Worm (Caenorhabditis elegans) whole organism, young adult: ENCODE data around the gene ecps-2.

Experiments used
- B0035.1 ChIP-seq: sonication (generic microtip); optimal IDR thresholded peaks from 2 replicates; lab custom pipeline; 2016; ENCODE audit warnings: missing genetic modification characterization, mild to moderate bottlenecking, missing compliant biosample characterization, missing genotype, missing genetic modification reagents
- C06A6.2 ChIP-seq: fragments of 200-800 bp; sonication (Bioruptor generic); conservative IDR thresholded peaks from 2 replicates; pipeline ENCODE4 v1.3.6; 2022; ENCODE audit warnings: missing genetic modification characterization, missing compliant biosample characterization
- F10E7.11 ChIP-seq: sonication (generic microtip); optimal IDR thresholded peaks from 2 replicates; lab custom pipeline; 2017; ENCODE audit warnings: mild to moderate bottlenecking, missing genetic modification characterization, moderate library complexity, missing compliant biosample characterization
- F49E8.2 ChIP-seq: sonication (generic microtip); optimal IDR thresholded peaks from 3 replicates; lab custom pipeline; 2017; ENCODE audit warnings: missing genetic modification characterization, mild to moderate bottlenecking, missing compliant biosample characterization, antibody characterized with exemption, moderate library complexity; ENCODE audit not compliant: insufficient read depth
- F57C9.4 ChIP-seq: sonication (generic microtip); optimal IDR thresholded peaks from 2 replicates; lab custom pipeline; 2017; ENCODE audit warnings: mild to moderate bottlenecking, missing genetic modification characterization, missing compliant biosample characterization
- K11D2.4 ChIP-seq: fragments of 200-800 bp; sonication (Bioruptor generic); IDR thresholded peaks from 2 replicates; pipeline ENCODE4 v1.3.6; 2022; ENCODE audit warnings: missing genetic modification reagents, missing genetic modification characterization, missing compliant biosample characterization
- Y53F4B.3 ChIP-seq: fragments of 200-800 bp; sonication (Bioruptor generic); IDR thresholded peaks from 2 replicates; pipeline ENCODE4 v1.3.6; 2022; ENCODE audit warnings: missing genetic modification reagents, missing genetic modification characterization, missing compliant biosample characterization
- Y53G8AR.9 ChIP-seq: fragments of 200-800 bp; sonication (Bioruptor generic); conservative IDR thresholded peaks from 2 replicates; pipeline ENCODE4 v1.3.6; 2022; ENCODE audit warnings: missing genetic modification reagents, missing genetic modification characterization, missing compliant biosample characterization
- Y56A3A.18 ChIP-seq: fragments of 200-800 bp; sonication (Bioruptor generic); IDR thresholded peaks from 2 replicates; pipeline ENCODE4 v1.3.6; 2022; ENCODE audit warnings: missing genetic modification reagents, missing genetic modification characterization, missing compliant biosample characterization
- Y67H2A.10 ChIP-seq: fragments of 200-800 bp; sonication (Bioruptor generic); conservative IDR thresholded peaks from 2 replicates; pipeline ENCODE4 v1.3.6; 2022; ENCODE audit warnings: missing genetic modification reagents, missing genetic modification characterization, missing compliant biosample characterization
- Y79H2A.3 ChIP-seq: fragments of 200-800 bp; sonication (Bioruptor generic); conservative IDR thresholded peaks from 2 replicates; pipeline ENCODE4 v1.3.6; 2022; ENCODE audit warnings: missing genetic modification reagents, missing genetic modification characterization, missing compliant biosample characterization
- Y95B8A.8 ChIP-seq: fragments of 200-800 bp; sonication (Bioruptor generic); IDR thresholded peaks from 2 replicates; pipeline ENCODE4 v1.3.6; 2022; ENCODE audit warnings: missing genetic modification reagents, missing genetic modification characterization, missing compliant biosample characterization
- ZK185.1 ChIP-seq: sonication (generic microtip); optimal IDR thresholded peaks from 2 replicates; lab custom pipeline; 2016; ENCODE audit warnings: mild to moderate bottlenecking, missing genetic modification characterization, missing compliant biosample characterization; ENCODE audit not compliant: poor library complexity, severe bottlenecking
- athp-1 ChIP-seq: sonication (generic microtip); optimal IDR thresholded peaks from 2 replicates; lab custom pipeline; 2017; ENCODE audit warnings: mild to moderate bottlenecking, missing genetic modification characterization, missing compliant biosample characterization
- ccch-3 ChIP-seq: fragments of 200-800 bp; sonication (Bioruptor generic); optimal IDR thresholded peaks from 2 replicates; lab custom pipeline; 2018; ENCODE audit warnings: mild to moderate bottlenecking, missing genetic modification characterization, missing compliant biosample characterization
- cebp-2 ChIP-seq: fragments of 200-800 bp; sonication (Bioruptor generic); IDR thresholded peaks from 2 replicates; pipeline ENCODE4 v1.3.6; 2022; ENCODE audit warnings: missing genetic modification characterization, missing compliant biosample characterization
- ceh-100 ChIP-seq: fragments of 200-800 bp; sonication (Bioruptor generic); IDR thresholded peaks from 2 replicates; pipeline ENCODE4 v1.3.6; 2022; ENCODE audit warnings: missing genetic modification reagents, missing genetic modification characterization, missing compliant biosample characterization
- ceh-79 ChIP-seq: sonication (generic microtip); optimal IDR thresholded peaks from 2 replicates; lab custom pipeline; 2017; ENCODE audit warnings: mild to moderate bottlenecking, missing genetic modification characterization, missing compliant biosample characterization
- dpl-1 ChIP-seq: fragments of 150-350 bp; optimal IDR thresholded peaks from 2 replicates; lab custom pipeline; 2014; ENCODE audit warnings: missing biosample characterization, missing genetic modification reagents, missing genetic modification characterization
- egl-18 ChIP-seq: fragments of 200-800 bp; sonication (Bioruptor generic); IDR thresholded peaks from 2 replicates; pipeline ENCODE4 v1.3.6; 2022; ENCODE audit warnings: missing genetic modification reagents, missing genetic modification characterization, missing compliant biosample characterization
- ekl-4 ChIP-seq: fragments of 200-800 bp; sonication (Bioruptor generic); IDR thresholded peaks from 2 replicates; pipeline ENCODE4 v1.3.6; 2022; ENCODE audit warnings: missing genetic modification reagents, missing genetic modification characterization, missing compliant biosample characterization
- lag-1 ChIP-seq: fragments of 200-800 bp; sonication (Bioruptor generic); IDR thresholded peaks from 2 replicates; pipeline ENCODE4 v1.3.6; 2022; ENCODE audit warnings: missing genetic modification reagents, missing genetic modification characterization, missing compliant biosample characterization
- let-526 ChIP-seq: fragments of 200-800 bp; sonication (Bioruptor generic); IDR thresholded peaks from 2 replicates; pipeline ENCODE4 v1.3.6; 2022; ENCODE audit warnings: missing genetic modification reagents, missing genetic modification characterization, missing compliant biosample characterization
- let-607 ChIP-seq, 2 experiments: fragments of 200-800 bp in 1 of 2; sonication (Bioruptor generic) in 1 of 2; sonication (generic microtip) in 1 of 2; optimal IDR thresholded peaks; 2 replicates each; lab custom pipeline; 2016 to 2018; ENCODE audit warnings: mild to moderate bottlenecking in 2 of 2, missing compliant biosample characterization in 2 of 2, missing genetic modification characterization in 2 of 2, moderate library complexity in 2 of 2, missing genotype in 1 of 2
- lin-26 ChIP-seq: fragments of 200-800 bp; sonication (Bioruptor generic); IDR thresholded peaks from 2 replicates; pipeline ENCODE4 v1.3.6; 2022; ENCODE audit warnings: missing genetic modification reagents, missing genetic modification characterization, missing compliant biosample characterization
- lsl-1 ChIP-seq: fragments of 200-800 bp; sonication (Bioruptor generic); optimal IDR thresholded peaks from 2 replicates; lab custom pipeline; 2018; ENCODE audit warnings: mild to moderate bottlenecking, missing genetic modification characterization, moderate library complexity, missing compliant biosample characterization
- madf-10 ChIP-seq: sonication (generic microtip); optimal IDR thresholded peaks from 2 replicates; lab custom pipeline; 2016; ENCODE audit warnings: mild to moderate bottlenecking, missing genetic modification characterization, missing compliant biosample characterization
- madf-8 ChIP-seq: fragments of 200-800 bp; sonication (Bioruptor generic); conservative IDR thresholded peaks from 2 replicates; pipeline ENCODE4 v1.3.6; 2022; ENCODE audit warnings: missing genetic modification reagents, missing genetic modification characterization, missing compliant biosample characterization
- mxl-1 ChIP-seq: sonication (generic microtip); optimal IDR thresholded peaks from 2 replicates; lab custom pipeline; 2016; ENCODE audit warnings: missing genetic modification characterization, missing compliant biosample characterization
- nfya-2 ChIP-seq: fragments of 200-800 bp; sonication (Bioruptor generic); IDR thresholded peaks from 2 replicates; pipeline ENCODE4 v1.3.6; 2022; ENCODE audit warnings: missing genetic modification reagents, missing genetic modification characterization, missing compliant biosample characterization
- nhr-179 ChIP-seq: sonication (generic microtip); optimal IDR thresholded peaks from 2 replicates; lab custom pipeline; 2016; ENCODE audit warnings: mild to moderate bottlenecking, missing genetic modification characterization, missing compliant biosample characterization
- nhr-90 ChIP-seq: sonication (generic microtip); optimal IDR thresholded peaks from 2 replicates; lab custom pipeline; 2016; ENCODE audit warnings: missing genotype, mild to moderate bottlenecking, missing genetic modification characterization, missing compliant biosample characterization
- rec-8 ChIP-seq, 2 experiments: sonication (generic microtip); optimal IDR thresholded peaks; 2 replicates each; lab custom pipeline; 2016; ENCODE audit warnings: mild to moderate bottlenecking in 2 of 2, missing genetic modification characterization in 2 of 2, missing genetic modification reagents in 2 of 2, missing genotype in 2 of 2, missing biosample characterization in 1 of 2, missing compliant biosample characterization in 1 of 2, moderate library complexity in 1 of 2
- repo-1 ChIP-seq: sonication (generic microtip); optimal IDR thresholded peaks from 2 replicates; lab custom pipeline; 2017; ENCODE audit warnings: mild to moderate bottlenecking, missing genetic modification characterization, missing compliant biosample characterization
- sdz-38 ChIP-seq: sonication (generic microtip); optimal IDR thresholded peaks from 2 replicates; lab custom pipeline; 2016; ENCODE audit warnings: missing genotype, missing genetic modification characterization, missing compliant biosample characterization
- sea-2 ChIP-seq: fragments of 200-800 bp; sonication (Bioruptor generic); IDR thresholded peaks from 2 replicates; pipeline ENCODE4 v1.3.6; 2022; ENCODE audit warnings: missing genetic modification characterization, missing compliant biosample characterization
- snpc-1.1 ChIP-seq: sonication (generic microtip); optimal IDR thresholded peaks from 2 replicates; lab custom pipeline; 2017; ENCODE audit warnings: missing genetic modification characterization, mild to moderate bottlenecking, missing compliant biosample characterization, antibody characterized with exemption, moderate library complexity, missing genotype, missing genetic modification reagents; ENCODE audit not compliant: insufficient read depth
- snpc-1.3 ChIP-seq: sonication (generic microtip); optimal IDR thresholded peaks from 2 replicates; lab custom pipeline; 2017; ENCODE audit warnings: missing genetic modification characterization, mild to moderate bottlenecking, missing compliant biosample characterization, antibody characterized with exemption, moderate library complexity, missing genotype, missing genetic modification reagents; ENCODE audit not compliant: insufficient read depth
- snpc-3.4 ChIP-seq: sonication (generic microtip); optimal IDR thresholded peaks from 2 replicates; lab custom pipeline; 2017; ENCODE audit warnings: missing genetic modification characterization, mild to moderate bottlenecking, missing compliant biosample characterization, antibody characterized with exemption, moderate library complexity, missing genotype, missing genetic modification reagents
- somi-1 ChIP-seq: fragments of 200-800 bp; sonication (Bioruptor generic); optimal IDR thresholded peaks from 2 replicates; lab custom pipeline; 2018; ENCODE audit warnings: mild to moderate bottlenecking, missing genetic modification characterization, missing compliant biosample characterization
- sptf-2 ChIP-seq: fragments of 200-800 bp; sonication (Bioruptor generic); optimal IDR thresholded peaks from 2 replicates; lab custom pipeline; 2018; ENCODE audit warnings: mild to moderate bottlenecking, missing genetic modification characterization, missing compliant biosample characterization
- unc-62 ChIP-seq: fragments of 150-350 bp; optimal IDR thresholded peaks from 2 replicates; lab custom pipeline; 2014; ENCODE audit warnings: missing biosample characterization, missing genetic modification reagents, missing genetic modification characterization
- zfh-2 ChIP-seq: fragments of 200-800 bp; sonication (Bioruptor generic); conservative IDR thresholded peaks from 2 replicates; pipeline ENCODE4 v1.3.6; 2022; ENCODE audit warnings: missing genetic modification reagents, missing genetic modification characterization, missing compliant biosample characterization
- ztf-25 ChIP-seq: fragments of 200-800 bp; sonication (Bioruptor generic); IDR thresholded peaks from 2 replicates; pipeline ENCODE4 v1.3.6; 2022; ENCODE audit warnings: missing genetic modification reagents, missing genetic modification characterization, missing compliant biosample characterization
- ztf-28 ChIP-seq: fragments of 200-800 bp; sonication (Bioruptor generic); IDR thresholded peaks from 2 replicates; pipeline ENCODE4 v1.3.6; 2022; ENCODE audit warnings: missing genetic modification reagents, missing genetic modification characterization, missing compliant biosample characterization

ecps-2 gene

DNA sequence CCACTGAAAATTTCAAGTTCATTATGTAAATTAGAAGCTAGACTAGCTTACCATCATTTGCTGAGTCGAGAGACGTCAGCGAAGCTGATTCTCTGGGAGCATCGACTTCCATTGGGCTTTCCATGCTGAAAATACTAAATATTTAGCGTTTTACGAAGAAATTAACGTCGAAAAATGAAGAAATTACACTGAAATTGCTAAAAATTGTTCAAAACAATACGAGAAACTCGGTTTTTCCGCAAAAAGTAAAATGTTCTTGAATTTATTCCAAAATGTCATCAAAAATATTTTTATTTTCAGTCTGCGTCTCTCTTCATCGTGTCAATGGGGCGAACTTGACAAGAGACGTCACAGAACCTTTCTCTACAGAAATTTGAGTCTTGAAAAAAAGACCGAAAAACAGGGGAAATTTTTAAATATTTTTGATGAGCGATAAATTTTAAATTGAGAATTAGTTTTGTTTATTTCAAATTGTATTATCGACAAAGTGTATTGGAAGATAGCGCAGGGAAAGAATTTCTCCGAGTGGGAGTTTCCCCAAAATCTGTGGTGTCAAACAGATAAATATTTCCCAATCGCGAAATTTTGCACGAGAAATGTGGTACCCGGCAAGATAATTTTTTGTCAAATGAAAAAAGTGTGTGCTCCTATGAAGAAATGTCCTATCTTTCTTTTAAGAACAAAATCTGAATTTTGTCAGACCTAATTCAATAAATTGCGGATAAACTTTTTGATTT, 17.7 kb downstream of the ecps-2 start, which contains the start of gene ecps-1 (continued):
- TF ChIP-seq ekl-4 (peak; percentile 84; the same call in 1 of the 2 replicates), cebp-2 (no peak), lin-26 (GFP tag; lab: Robert Waterston, UW) (peak; percentile 25; the same call in 1 of the 2 replicates), repo-1 (tag; lab: Kevin White, UChicago) (no peak), athp-1 (peak; percentile 91), snpc-1.1 (peak; percentile 73), ztf-28 (peak; percentile 96), F57C9.4 (tag; lab: Kevin White, UChicago) (no peak), ccch-3 (GFP tag; lab: Kevin White, UChicago) (peak; percentile 91), F49E8.2 (tag; lab: Kevin White, UChicago) (peak; percentile 84), madf-8 (GFP tag; lab: Robert Waterston, UW) (peak; percentile 68), F10E7.11 (tag; lab: Kevin White, UChicago) (no peak), somi-1 (peak; percentile 48), unc-62 (GFP tag; lab: Kevin White, UChicago) (no peak), K11D2.4 (GFP tag; lab: Robert Waterston, UW) (peak; percentile 68; the same call in 1 of the 2 replicates), Y56A3A.18 (GFP tag; lab: Robert Waterston, UW) (no peak), snpc-1.3 (peak; percentile 79), sea-2 (GFP tag; lab: Robert Waterston, UW) (no peak), Y53G8AR.9 (GFP tag; lab: Robert Waterston, UW) (0 out of 2 replicates have a peak, but pooled peaks have one; percentile 30)

DNA sequence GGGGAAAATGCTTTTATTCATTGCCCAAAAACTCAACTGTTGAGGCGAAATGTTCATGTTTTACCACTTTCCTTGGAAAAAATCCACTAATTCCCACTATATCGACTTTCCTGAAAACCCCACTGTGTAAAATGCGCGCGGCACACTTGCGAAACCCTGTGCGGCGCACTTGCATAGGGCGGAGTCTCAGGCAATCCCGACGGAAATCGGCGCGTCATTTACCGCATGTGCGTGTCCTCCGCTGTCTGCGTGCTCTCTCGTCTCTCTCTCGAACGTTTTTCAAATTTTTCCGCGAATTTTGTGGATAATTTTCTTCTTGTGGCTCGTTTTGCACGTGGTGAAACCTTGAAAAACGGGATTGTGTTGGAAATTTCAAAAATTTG, 18.3 kb downstream of the ecps-2 start, which contains the start of gene atx-2:
Gene atx-2, plus strand, starts transcription at position 226 of the 383 bp plus-strand sequence.
- no peak for TF ChIP-seq lag-1
- TF ChIP-seq B0035.1 = peak; percentile 67
- 0 out of 2 replicates have a peak, but pooled peaks have one; percentile 70 for TF ChIP-seq sea-2 (GFP tag; lab: Robert Waterston, UW)
- peak; percentile 95 for TF ChIP-seq ztf-28
- peak; percentile 4 for TF ChIP-seq ceh-79
- TF ChIP-seq C06A6.2 (GFP tag; lab: Robert Waterston, UW) = peak; percentile 94
- peak; percentile 97 for TF ChIP-seq zfh-2 (GFP tag; lab: Robert Waterston, UW)
- TF ChIP-seq lsl-1 (GFP tag; lab: Kevin White, UChicago) = peak; percentile 76
- peak; percentile 99 for TF ChIP-seq ceh-100 (GFP tag; lab: Robert Waterston, UW)
- peak; percentile 89 for TF ChIP-seq madf-10 (tag; lab: Kevin White, UChicago)
- TF ChIP-seq nhr-90 = peak; percentile 85
- TF ChIP-seq rec-8 (tag; optimal IDR thresholded peaks at IDR 0.05; lab: Kevin White, UChicago) = peak; percentile 76 to 94
- TF ChIP-seq Y79H2A.3 = peak; percentile 93
- TF ChIP-seq mxl-1 (tag; lab: Kevin White, UChicago) = peak; percentile 42
- TF ChIP-seq nfya-2 = no peak
- TF ChIP-seq let-607 (tag; optimal IDR thresholded peaks at IDR 0.05; lab: Kevin White, UChicago) = peak; percentile 61 to 84
- peak; percentile 96 for TF ChIP-seq ZK185.1 (tag; lab: Kevin White, UChicago)
- peak; percentile 35 for TF ChIP-seq dpl-1 (GFP tag; lab: Kevin White, UChicago)
- no peak for TF ChIP-seq Y56A3A.18 (GFP tag; lab: Robert Waterston, UW)
- TF ChIP-seq Y67H2A.10 = peak; percentile 86
- no peak for TF ChIP-seq Y53F4B.3 (GFP tag; lab: Robert Waterston, UW)
- peak; percentile 88 for TF ChIP-seq sptf-2 (GFP tag; lab: Kevin White, UChicago)
- peak; percentile 76 for TF ChIP-seq snpc-3.4 (tag; lab: Kevin White, UChicago)
- peak; percentile 67; the same call in 1 of the 2 replicates for TF ChIP-seq let-526 (GFP tag; lab: Robert Waterston, UW)
- no peak for TF ChIP-seq nhr-179
- TF ChIP-seq egl-18 (GFP tag; lab: Robert Waterston, UW) = no peak
- TF ChIP-seq sdz-38 (tag; lab: Kevin White, UChicago) = no peak
- peak; percentile 90 for TF ChIP-seq Y95B8A.8 (GFP tag; lab: Robert Waterston, UW)
- peak; percentile 96 for TF ChIP-seq ztf-25 (GFP tag; lab: Robert Waterston, UW)
